Fruit fly (Drosophila melanogaster) whole organism, embryonic: ENCODE results near the gene CG14840.

Experiments used
- Abd-B ChIP-seq: fragments of 200-800 bp; sonication (Bioruptor generic); optimal IDR thresholded peaks from 2 replicates; lab custom pipeline; 2018; ENCODE audit warnings: missing biosample characterization, mild to moderate bottlenecking, missing genetic modification characterization, moderate library complexity
- Atf3 ChIP-seq: fragments of 200-800 bp; sonication (Bioruptor generic); optimal IDR thresholded peaks from 3 replicates; lab custom pipeline; 2016; ENCODE audit warnings: missing biosample characterization, missing genetic modification characterization
- BtbVII ChIP-seq: fragments of 200-800 bp; sonication (Bioruptor generic); optimal IDR thresholded peaks from 3 replicates; lab custom pipeline; 2017; ENCODE audit warnings: missing biosample characterization, mild to moderate bottlenecking, missing genetic modification characterization
- C15 ChIP-seq: fragments of 200-800 bp; sonication (Bioruptor generic); IDR thresholded peaks from 3 replicates; pipeline ENCODE4 v1.3.6; 2022; ENCODE audit warnings: missing biosample characterization, missing genetic modification characterization
- CG10209 ChIP-seq: fragments of 200-800 bp; sonication (Bioruptor generic); optimal IDR thresholded peaks from 3 replicates; lab custom pipeline; 2017; ENCODE audit warnings: missing biosample characterization, mild to moderate bottlenecking, missing genetic modification characterization, missing genetic modification reagents
- CG10979 ChIP-seq: fragments of 200-800 bp; sonication (Bioruptor generic); optimal IDR thresholded peaks from 2 replicates; lab custom pipeline; 2018; ENCODE audit warnings: missing biosample characterization, mild to moderate bottlenecking, missing genetic modification characterization, moderate library complexity
- CG11560 ChIP-seq: fragments of 200-800 bp; sonication (Bioruptor generic); IDR thresholded peaks from 3 replicates; pipeline ENCODE4 v1.3.6; 2022; ENCODE audit warnings: missing biosample characterization, missing genetic modification characterization
- CG12219 ChIP-seq: fragments of 200-800 bp; sonication (Bioruptor generic); optimal IDR thresholded peaks from 3 replicates; lab custom pipeline; 2018; ENCODE audit warnings: missing biosample characterization, mild to moderate bottlenecking, missing genetic modification characterization
- CG12659 ChIP-seq: fragments of 200-800 bp; sonication (Bioruptor generic); optimal IDR thresholded peaks from 3 replicates; lab custom pipeline; 2017; ENCODE audit warnings: mild to moderate bottlenecking, missing biosample characterization, missing genetic modification reagents, missing genetic modification characterization
- CG13287 ChIP-seq: fragments of 200-800 bp; sonication (Bioruptor generic); IDR thresholded peaks from 2 replicates; pipeline ENCODE4 v1.3.6; 2022; ENCODE audit warnings: missing biosample characterization, missing genetic modification characterization; ENCODE audit not compliant: partially characterized antibody
- CG14860 ChIP-seq: fragments of 200-800 bp; sonication (Bioruptor generic); IDR thresholded peaks from 3 replicates; pipeline ENCODE4 v1.3.6; 2022; ENCODE audit warnings: missing biosample characterization, missing genetic modification characterization; ENCODE audit not compliant: partially characterized antibody
- CG15514 ChIP-seq: fragments of 200-800 bp; sonication (Bioruptor generic); optimal IDR thresholded peaks from 3 replicates; lab custom pipeline; 2017; ENCODE audit warnings: missing biosample characterization, missing genetic modification characterization, mild to moderate bottlenecking, moderate library complexity, missing genetic modification reagents
- CG17361 ChIP-seq: fragments of 200-800 bp; sonication (Bioruptor generic); IDR thresholded peaks from 3 replicates; pipeline ENCODE4 v1.3.6; 2022; ENCODE audit warnings: missing biosample characterization, missing genetic modification characterization
- CG2129 ChIP-seq: fragments of 200-800 bp; sonication (Bioruptor generic); IDR thresholded peaks from 2 replicates; pipeline ENCODE4 v1.3.6; 2022; ENCODE audit warnings: missing biosample characterization, missing genetic modification characterization; ENCODE audit not compliant: partially characterized antibody
- CG30020 ChIP-seq: fragments of 200-800 bp; optimal IDR thresholded peaks from 2 replicates; lab custom pipeline; 2019; ENCODE audit warnings: missing biosample characterization, mild to moderate bottlenecking, missing genetic modification characterization, moderate library complexity
- CG34224 ChIP-seq: fragments of 200-800 bp; sonication (Bioruptor generic); IDR thresholded peaks from 3 replicates; pipeline ENCODE4 v1.3.6; 2022; ENCODE audit warnings: missing biosample characterization, missing genetic modification characterization; ENCODE audit not compliant: partially characterized antibody
- CG4282 ChIP-seq: fragments of 200-800 bp; sonication (Bioruptor generic); optimal IDR thresholded peaks from 2 replicates; lab custom pipeline; 2016; ENCODE audit warnings: missing biosample characterization, missing genetic modification characterization
- CG5245 ChIP-seq: fragments of 200-800 bp; sonication (Bioruptor generic); optimal IDR thresholded peaks from 3 replicates; lab custom pipeline; 2016; ENCODE audit warnings: missing biosample characterization, missing genetic modification characterization
- CG6175 ChIP-seq: fragments of 200-800 bp; sonication (Bioruptor generic); IDR thresholded peaks from 3 replicates; pipeline ENCODE4 v1.3.6; 2022; ENCODE audit warnings: missing biosample characterization, missing genetic modification characterization
- CG6765 ChIP-seq: fragments of 200-800 bp; sonication (Bioruptor generic); optimal IDR thresholded peaks from 3 replicates; lab custom pipeline; 2017; ENCODE audit warnings: missing biosample characterization, mild to moderate bottlenecking, missing genetic modification characterization
- CG6813 ChIP-seq: fragments of 200-800 bp; sonication (Bioruptor generic); optimal IDR thresholded peaks from 2 replicates; lab custom pipeline; 2017; ENCODE audit warnings: missing biosample characterization, missing genetic modification characterization, mild to moderate bottlenecking, moderate library complexity, missing genetic modification reagents
- CG8359 ChIP-seq: fragments of 200-800 bp; sonication (Bioruptor generic); optimal IDR thresholded peaks from 2 replicates; lab custom pipeline; 2017; ENCODE audit warnings: missing biosample characterization, mild to moderate bottlenecking, missing genetic modification characterization, borderline replicate concordance
- CG8388 ChIP-seq: fragments of 200-800 bp; sonication (Bioruptor generic); optimal IDR thresholded peaks from 2 replicates; lab custom pipeline; 2019; ENCODE audit warnings: missing biosample characterization, mild to moderate bottlenecking, missing genetic modification characterization, moderate library complexity
- CG8478 ChIP-seq: fragments of >200 bp; optimal IDR thresholded peaks from 2 replicates; lab custom pipeline; 2018
- Hr3 ChIP-seq: fragments of 200-800 bp; sonication (Bioruptor generic); optimal IDR thresholded peaks from 3 replicates; lab custom pipeline; 2016; ENCODE audit warnings: missing biosample characterization, missing genetic modification characterization
- Mes4 ChIP-seq: fragments of 200-800 bp; sonication (Bioruptor generic); optimal IDR thresholded peaks from 2 replicates; lab custom pipeline; 2016; ENCODE audit warnings: missing biosample characterization, missing genetic modification characterization
- Mrtf ChIP-seq: fragments of 200-800 bp; sonication (Bioruptor generic); IDR thresholded peaks from 3 replicates; pipeline ENCODE4 v1.3.6; 2022; ENCODE audit warnings: missing biosample characterization, missing genetic modification characterization
- NFAT ChIP-seq: fragments of 200-800 bp; sonication (Bioruptor generic); IDR thresholded peaks from 2 replicates; pipeline ENCODE4 v1.3.6; 2022; ENCODE audit warnings: missing biosample characterization, missing genetic modification characterization
- Six4 ChIP-seq: fragments of 200-800 bp; sonication (Bioruptor generic); optimal IDR thresholded peaks from 2 replicates; lab custom pipeline; 2016; ENCODE audit warnings: missing biosample characterization, missing genetic modification characterization
- ap ChIP-seq: fragments of 200-800 bp; sonication (Bioruptor generic); IDR thresholded peaks from 2 replicates; pipeline ENCODE4 v1.3.6; 2022; ENCODE audit warnings: missing biosample characterization, missing genetic modification characterization
- cg ChIP-seq: fragments of 200-800 bp; sonication (Bioruptor generic); optimal IDR thresholded peaks from 3 replicates; lab custom pipeline; 2019; ENCODE audit warnings: missing biosample characterization, mild to moderate bottlenecking, missing genetic modification characterization, moderate library complexity
- corto ChIP-seq: fragments of 200-800 bp; sonication (Bioruptor generic); optimal IDR thresholded peaks from 2 replicates; lab custom pipeline; 2016; ENCODE audit warnings: missing biosample characterization, mild to moderate bottlenecking, missing genetic modification characterization, moderate library complexity
- dati ChIP-seq: fragments of 200-800 bp; sonication (Bioruptor generic); IDR thresholded peaks from 2 replicates; pipeline ENCODE4 v1.3.6; 2022; ENCODE audit warnings: missing biosample characterization, missing genetic modification characterization
- dmrt11E ChIP-seq: fragments of 200-800 bp; sonication (Bioruptor generic); optimal IDR thresholded peaks from 3 replicates; lab custom pipeline; 2018; ENCODE audit warnings: missing biosample characterization, mild to moderate bottlenecking, missing genetic modification characterization, moderate library complexity
- ewg ChIP-seq: fragments of 200-800 bp; sonication (Bioruptor generic); optimal IDR thresholded peaks from 3 replicates; lab custom pipeline; 2017; ENCODE audit warnings: mild to moderate bottlenecking, missing biosample characterization, missing genetic modification reagents, missing genetic modification characterization
- eyg ChIP-seq: fragments of 200-800 bp; sonication (Bioruptor generic); optimal IDR thresholded peaks from 3 replicates; lab custom pipeline; 2016; ENCODE audit warnings: missing biosample characterization, missing genetic modification characterization
- gsb-n ChIP-seq: fragments of 200-800 bp; sonication (Bioruptor generic); optimal IDR thresholded peaks from 3 replicates; lab custom pipeline; 2018; ENCODE audit warnings: missing biosample characterization, mild to moderate bottlenecking, missing genetic modification characterization
- jigr1 ChIP-seq: fragments of 200-800 bp; sonication (Bioruptor generic); IDR thresholded peaks from 3 replicates; pipeline ENCODE4 v1.3.6; 2022; ENCODE audit warnings: missing biosample characterization, missing genetic modification characterization
- lilli ChIP-seq: fragments of 200-800 bp; sonication (Bioruptor generic); optimal IDR thresholded peaks from 3 replicates; lab custom pipeline; 2016; ENCODE audit warnings: missing biosample characterization, missing genetic modification characterization
- nmo ChIP-seq: fragments of 200-800 bp; sonication (Bioruptor generic); optimal IDR thresholded peaks from 2 replicates; lab custom pipeline; 2018; ENCODE audit warnings: missing biosample characterization, mild to moderate bottlenecking, missing genetic modification characterization, moderate library complexity
- org-1 ChIP-seq: fragments of 200-800 bp; sonication (Bioruptor generic); optimal IDR thresholded peaks from 2 replicates; lab custom pipeline; 2017; ENCODE audit warnings: missing biosample characterization, missing genetic modification characterization
- scrt ChIP-seq: fragments of 200-800 bp; sonication (Bioruptor generic); optimal IDR thresholded peaks from 2 replicates; lab custom pipeline; 2018; ENCODE audit warnings: missing biosample characterization, mild to moderate bottlenecking, missing genetic modification characterization, moderate library complexity
- sim ChIP-seq: fragments of 200-800 bp; sonication (Bioruptor generic); IDR thresholded peaks from 2 replicates; pipeline ENCODE4 v1.3.6; 2022; ENCODE audit warnings: missing biosample characterization, missing genetic modification characterization
- slbo ChIP-seq: fragments of 200-800 bp; sonication (Bioruptor generic); IDR thresholded peaks from 2 replicates; pipeline ENCODE4 v1.3.6; 2022; ENCODE audit warnings: missing biosample characterization, missing genetic modification characterization
- sna ChIP-seq: fragments of 200-800 bp; sonication (Bioruptor generic); IDR thresholded peaks from 2 replicates; pipeline ENCODE4 v1.3.6; 2022; ENCODE audit warnings: missing biosample characterization, missing genetic modification characterization; ENCODE audit not compliant: partially characterized antibody
- sob ChIP-seq: fragments of 200-800 bp; sonication (Bioruptor generic); IDR thresholded peaks from 2 replicates; pipeline ENCODE4 v1.3.6; 2022; ENCODE audit warnings: missing biosample characterization, missing genetic modification characterization
- stwl ChIP-seq: fragments of 200-800 bp; sonication (Bioruptor generic); optimal IDR thresholded peaks from 3 replicates; lab custom pipeline; 2018; ENCODE audit warnings: missing biosample characterization, mild to moderate bottlenecking, missing genetic modification characterization, moderate library complexity
- tna ChIP-seq: fragments of 200-800 bp; sonication (Bioruptor generic); IDR thresholded peaks from 2 replicates; pipeline ENCODE4 v1.3.6; 2022; ENCODE audit warnings: missing biosample characterization, missing genetic modification characterization; ENCODE audit not compliant: partially characterized antibody
- usp ChIP-seq: fragments of >200 bp; optimal IDR thresholded peaks from 2 replicates; lab custom pipeline; 2017; ENCODE audit warnings: missing biosample characterization, missing genetic modification characterization
- vvl ChIP-seq: fragments of 200-800 bp; sonication (Bioruptor generic); IDR thresholded peaks from 2 replicates; pipeline ENCODE4 v1.3.6; 2022; ENCODE audit warnings: missing biosample characterization, missing genetic modification characterization
- wek ChIP-seq: fragments of 200-800 bp; sonication (Bioruptor generic); optimal IDR thresholded peaks from 3 replicates; lab custom pipeline; 2018; ENCODE audit warnings: missing biosample characterization, mild to moderate bottlenecking, missing genetic modification characterization, moderate library complexity

CG14840 gene

dm6 chr3R:14308801-14309217, 47.8 kb upstream of the CG14840 start, which contains the start of gene Polr2I (continued):
- peak; percentile 29 for TF ChIP-seq CG30020 (tag; lab: Kevin White, UChicago)
- TF ChIP-seq nmo (GFP tag; lab: Kevin White, UChicago): peak; percentile 72
- peak; percentile 81 for TF ChIP-seq CG17361 (GFP tag; lab: Robert Waterston, UW)
- TF ChIP-seq lilli (GFP tag; lab: Kevin White, UChicago): peak; percentile 15
- TF ChIP-seq CG34224 (GFP tag; lab: Robert Waterston, UW): no peak
- TF ChIP-seq CG10979 (tag; lab: Kevin White, UChicago): peak; percentile 13
- TF ChIP-seq CG12659 (GFP tag; lab: Kevin White, UChicago): peak; percentile 33
- TF ChIP-seq BtbVII (GFP tag; lab: Kevin White, UChicago): no peak
- TF ChIP-seq cg (GFP tag; lab: Kevin White, UChicago): no peak
- no peak for TF ChIP-seq Mes4 (GFP tag; lab: Kevin White, UChicago)
- TF ChIP-seq gsb-n: peak; percentile 40
- peak; percentile 40 for TF ChIP-seq CG10209 (GFP tag; lab: Kevin White, UChicago)
- TF ChIP-seq NFAT (GFP tag; lab: Robert Waterston, UW): no peak
- no peak for TF ChIP-seq CG15514
- TF ChIP-seq sna (GFP tag; lab: Robert Waterston, UW): no peak
- TF ChIP-seq org-1 (GFP tag; lab: Kevin White, UChicago): no peak
- no peak for TF ChIP-seq CG13287 (GFP tag; lab: Robert Waterston, UW)
- TF ChIP-seq corto (GFP tag; lab: Kevin White, UChicago): no peak
- TF ChIP-seq C15 (GFP tag; lab: Robert Waterston, UW): no peak
- TF ChIP-seq dati (GFP tag; lab: Robert Waterston, UW): no peak
- TF ChIP-seq Six4 (GFP tag; lab: Kevin White, UChicago): no peak
- no peak for TF ChIP-seq CG11560 (tag; lab: Robert Waterston, UW)
- no peak for TF ChIP-seq sob
- TF ChIP-seq usp (GFP tag; lab: Kevin White, UChicago): no peak
- peak; percentile 54 for TF ChIP-seq Hr3 (GFP tag; lab: Kevin White, UChicago)
- no peak for TF ChIP-seq CG6765
- no peak for TF ChIP-seq ap (GFP tag; lab: Robert Waterston, UW)
- TF ChIP-seq Atf3 (GFP tag; lab: Kevin White, UChicago): no peak
- TF ChIP-seq CG14860: no peak
- peak; percentile 57; the same call in 1 of the 2 replicates for TF ChIP-seq slbo (GFP tag; lab: Robert Waterston, UW)
- TF ChIP-seq CG8478 (lab: Kevin White, UChicago): no peak
- no peak for TF ChIP-seq CG6175 (GFP tag; lab: Robert Waterston, UW)
- no peak for TF ChIP-seq CG12219 (GFP tag; lab: Kevin White, UChicago)
- TF ChIP-seq CG8359 (GFP tag; lab: Kevin White, UChicago): no peak
- TF ChIP-seq tna (GFP tag; lab: Robert Waterston, UW): no peak
- no peak for TF ChIP-seq ewg (GFP tag; lab: Kevin White, UChicago)
- TF ChIP-seq jigr1 (GFP tag; lab: Robert Waterston, UW): no peak
- TF ChIP-seq vvl (GFP tag; lab: Robert Waterston, UW): peak; percentile 67
- TF ChIP-seq sim (GFP tag; lab: Robert Waterston, UW): no peak
- no peak for TF ChIP-seq scrt (GFP tag; lab: Kevin White, UChicago)
- TF ChIP-seq CG6813: no peak
- TF ChIP-seq Abd-B (GFP tag; lab: Kevin White, UChicago): peak; percentile 61
- peak; percentile 14 for TF ChIP-seq stwl (tag; lab: Kevin White, UChicago)
- TF ChIP-seq dmrt11E (tag; lab: Kevin White, UChicago): peak; percentile 44
- no peak for TF ChIP-seq CG2129 (GFP tag; lab: Robert Waterston, UW)
- TF ChIP-seq Mrtf (GFP tag; lab: Robert Waterston, UW): no peak
- no peak for TF ChIP-seq CG4282 (GFP tag; lab: Kevin White, UChicago)
- peak; percentile 18 for TF ChIP-seq CG8388 (GFP tag; lab: Kevin White, UChicago)
- no peak for TF ChIP-seq CG5245 (GFP tag; lab: Kevin White, UChicago)
- TF ChIP-seq wek (GFP tag; lab: Kevin White, UChicago): no peak
- TF ChIP-seq eyg: no peak
